Worm (Caenorhabditis elegans) whole organism, L1 larva: ENCODE results near the gene acs-9.

Experiments used
- alr-1 ChIP-seq: fragments of 200-800 bp; sonication (Bioruptor generic); optimal IDR thresholded peaks from 2 replicates; lab custom pipeline; 2018; ENCODE audit warnings: borderline replicate concordance, mild to moderate bottlenecking, missing genetic modification characterization, missing compliant biosample characterization
- efl-1 ChIP-seq, 4 experiments: fragments of 150-350 bp; optimal IDR thresholded peaks in 3 of 4; peaks in 1 of 4; 1 replicate in 1 of 4; 2 replicates in 3 of 4; lab custom pipeline; 2014; ENCODE audit warnings: missing biosample characterization in 2 of 4, missing genetic modification characterization in 2 of 4, missing genetic modification reagents in 2 of 4
- elt-3 ChIP-seq, 6 experiments: fragments of 150-350 bp in 1 of 6; sonication (generic microtip); optimal IDR thresholded peaks; 2 replicates each; lab custom pipeline; 2017 to 2018; ENCODE audit warnings: missing biosample characterization in 6 of 6, missing genetic modification characterization in 6 of 6, inconsistent platforms in 1 of 6
- lin-13 ChIP-seq: fragments of 150-350 bp; optimal IDR thresholded peaks from 2 replicates; lab custom pipeline; 2014; ENCODE audit warnings: missing biosample characterization, missing genetic modification reagents, missing genetic modification characterization
- nhr-12 ChIP-seq: sonication (generic microtip); optimal IDR thresholded peaks from 2 replicates; lab custom pipeline; 2017; ENCODE audit warnings: missing biosample characterization, missing genetic modification characterization
- nhr-76 ChIP-seq: sonication (generic microtip); optimal IDR thresholded peaks from 2 replicates; lab custom pipeline; 2017; ENCODE audit warnings: missing biosample characterization, missing genetic modification characterization
- tbx-2 ChIP-seq: sonication (generic microtip); optimal IDR thresholded peaks from 2 replicates; lab custom pipeline; 2016; ENCODE audit warnings: missing genetic modification characterization, missing compliant biosample characterization
- ztf-11 ChIP-seq, 2 experiments: sonication (generic microtip); optimal IDR thresholded peaks; 2 replicates each; lab custom pipeline; 2016 to 2017; ENCODE audit warnings: missing genetic modification characterization in 2 of 2, missing biosample characterization in 1 of 2, missing compliant biosample characterization in 1 of 2

ce11 chrX:16894577-16894976, 14.3 kb upstream of the acs-9 start, which contains the start of gene F39F10.2:
- no peak for TF ChIP-seq efl-1 (optimal IDR thresholded peaks at IDR 0.05; lab: Kevin White, UChicago)
- no peak for TF ChIP-seq efl-1 (GFP tag; optimal IDR thresholded peaks at IDR 0.05 in 1 of 2; lab: Kevin White, UChicago)
- no peak for TF ChIP-seq tbx-2 (tag; lab: Kevin White, UChicago)
- TF ChIP-seq nhr-12 (tag; lab: Kevin White, UChicago), result no peak
- TF ChIP-seq lin-13, result no peak
- TF ChIP-seq elt-3 (tag; optimal IDR thresholded peaks at IDR 0.05; lab: Kevin White, UChicago), result no peak
- TF ChIP-seq ztf-11 (tag; optimal IDR thresholded peaks at IDR 0.05; lab: Kevin White, UChicago), result no peak
- TF ChIP-seq nhr-76 (tag; lab: Kevin White, UChicago), result no peak
- TF ChIP-seq alr-1, result no peak
